Fruit fly (Drosophila melanogaster) whole organism, pupa: ENCODE results near the gene UQCR-14.

Experiments used
- CG10348 ChIP-seq: fragments of 200-800 bp; sonication (Bioruptor generic); IDR thresholded peaks from 2 replicates; pipeline ENCODE4 v1.3.6; 2022; ENCODE audit warnings: missing biosample characterization, missing genetic modification characterization
- CG12605 ChIP-seq: fragments of 200-800 bp; sonication (Bioruptor generic); IDR thresholded peaks from 2 replicates; pipeline ENCODE4 v1.3.6; 2022; ENCODE audit warnings: missing biosample characterization, missing genetic modification characterization
- CG13204 ChIP-seq: fragments of 200-800 bp; sonication (Bioruptor generic); optimal IDR thresholded peaks from 2 replicates; lab custom pipeline; 2018; ENCODE audit warnings: missing biosample characterization, mild to moderate bottlenecking, missing genetic modification characterization, moderate library complexity
- CG14655 ChIP-seq: fragments of 200-800 bp; sonication (Bioruptor generic); optimal IDR thresholded peaks from 3 replicates; lab custom pipeline; 2017; ENCODE audit warnings: mild to moderate bottlenecking, missing biosample characterization, missing genetic modification reagents, missing genetic modification characterization
- CG15710 ChIP-seq: fragments of 200-800 bp; sonication (Bioruptor generic); optimal IDR thresholded peaks from 2 replicates; lab custom pipeline; 2018; ENCODE audit warnings: missing biosample characterization, mild to moderate bottlenecking, missing genetic modification characterization, moderate library complexity
- CG17806 ChIP-seq: fragments of 200-800 bp; sonication (Bioruptor generic); optimal IDR thresholded peaks from 2 replicates; lab custom pipeline; 2018; ENCODE audit warnings: missing biosample characterization, mild to moderate bottlenecking, missing genetic modification characterization, moderate library complexity
- CG32121 ChIP-seq: fragments of 200-800 bp; sonication (Bioruptor generic); IDR thresholded peaks from 2 replicates; pipeline ENCODE4 v1.3.6; 2022; ENCODE audit warnings: missing biosample characterization, missing genetic modification characterization
- CG34367 ChIP-seq: fragments of 200-800 bp; sonication (Bioruptor generic); optimal IDR thresholded peaks from 2 replicates; lab custom pipeline; 2018; ENCODE audit warnings: missing biosample characterization, mild to moderate bottlenecking, missing genetic modification characterization
- CG4496 ChIP-seq: fragments of 200-800 bp; sonication (Bioruptor generic); IDR thresholded peaks from 3 replicates; pipeline ENCODE4 v1.3.6; 2022; ENCODE audit warnings: missing biosample characterization, missing genetic modification characterization
- CG8159 ChIP-seq: fragments of 200-800 bp; sonication (Bioruptor generic); optimal IDR thresholded peaks from 3 replicates; lab custom pipeline; 2018; ENCODE audit warnings: missing biosample characterization, mild to moderate bottlenecking, missing genetic modification characterization, moderate library complexity
- CG8301 ChIP-seq: fragments of 200-800 bp; sonication (Bioruptor generic); optimal IDR thresholded peaks from 2 replicates; lab custom pipeline; 2018; ENCODE audit warnings: missing biosample characterization, mild to moderate bottlenecking, missing genetic modification characterization
- CG9948 ChIP-seq: fragments of 200-800 bp; sonication (Bioruptor generic); optimal IDR thresholded peaks from 2 replicates; lab custom pipeline; 2018; ENCODE audit warnings: missing biosample characterization, mild to moderate bottlenecking, missing genetic modification characterization, moderate library complexity
- D1 ChIP-seq: fragments of 200-800 bp; sonication (Bioruptor generic); optimal IDR thresholded peaks from 2 replicates; lab custom pipeline; 2018; ENCODE audit warnings: missing biosample characterization, mild to moderate bottlenecking, missing genetic modification characterization, moderate library complexity
- EcR ChIP-seq: fragments of 200-800 bp; sonication (Bioruptor generic); optimal IDR thresholded peaks from 3 replicates; lab custom pipeline; 2019; ENCODE audit warnings: missing biosample characterization, missing genetic modification characterization, mild to moderate bottlenecking, moderate library complexity, missing genetic modification reagents
- Ets98B ChIP-seq: fragments of 200-800 bp; sonication (Bioruptor generic); IDR thresholded peaks from 2 replicates; pipeline ENCODE4 v1.3.6; 2022; ENCODE audit warnings: missing biosample characterization, missing genetic modification characterization
- Pif1A ChIP-seq: fragments of 200-800 bp; sonication (Bioruptor generic); optimal IDR thresholded peaks from 3 replicates; lab custom pipeline; 2016; ENCODE audit warnings: missing biosample characterization, missing genetic modification characterization
- Pif1B ChIP-seq: fragments of 200-800 bp; sonication (Bioruptor generic); optimal IDR thresholded peaks from 3 replicates; lab custom pipeline; 2016; ENCODE audit warnings: missing biosample characterization, missing genetic modification characterization
- Snoo ChIP-seq: fragments of 200-800 bp; sonication (Bioruptor generic); optimal IDR thresholded peaks from 3 replicates; lab custom pipeline; 2017; ENCODE audit warnings: missing biosample characterization, mild to moderate bottlenecking, missing genetic modification characterization, inconsistent platforms
- fd96Ca ChIP-seq: fragments of 200-800 bp; sonication (Bioruptor generic); IDR thresholded peaks from 3 replicates; pipeline ENCODE4 v1.3.6; 2022; ENCODE audit warnings: missing biosample characterization, missing genetic modification characterization
- gl ChIP-seq: fragments of 200-800 bp; sonication (Bioruptor generic); optimal IDR thresholded peaks from 2 replicates; lab custom pipeline; 2018; ENCODE audit warnings: missing biosample characterization, mild to moderate bottlenecking, missing genetic modification characterization
- rn ChIP-seq: fragments of 200-800 bp; sonication (Bioruptor generic); IDR thresholded peaks from 2 replicates; pipeline ENCODE4 v1.3.6; 2022; ENCODE audit warnings: missing biosample characterization, missing genetic modification characterization

Gene UQCR-14

dm6 chrX:16292646-16293045 lies 6.6 kb downstream of the UQCR-14 start:
- TF ChIP-seq CG10348 (no peak), CG13204 (GFP tag; lab: Kevin White, UChicago) (no peak), CG8301 (no peak), rn (GFP tag; lab: Robert Waterston, UW) (no peak), CG14655 (GFP tag; lab: Kevin White, UChicago) (no peak), CG4496 (GFP tag; lab: Robert Waterston, UW) (no peak), Ets98B (GFP tag; lab: Robert Waterston, UW) (no peak), CG9948 (no peak), D1 (tag; lab: Kevin White, UChicago) (no peak), Pif1A (GFP tag; lab: Kevin White, UChicago) (no peak), CG15710 (tag; lab: Kevin White, UChicago) (no peak), CG17806 (no peak), CG12605 (no peak), gl (tag; lab: Kevin White, UChicago) (no peak)

DNA sequence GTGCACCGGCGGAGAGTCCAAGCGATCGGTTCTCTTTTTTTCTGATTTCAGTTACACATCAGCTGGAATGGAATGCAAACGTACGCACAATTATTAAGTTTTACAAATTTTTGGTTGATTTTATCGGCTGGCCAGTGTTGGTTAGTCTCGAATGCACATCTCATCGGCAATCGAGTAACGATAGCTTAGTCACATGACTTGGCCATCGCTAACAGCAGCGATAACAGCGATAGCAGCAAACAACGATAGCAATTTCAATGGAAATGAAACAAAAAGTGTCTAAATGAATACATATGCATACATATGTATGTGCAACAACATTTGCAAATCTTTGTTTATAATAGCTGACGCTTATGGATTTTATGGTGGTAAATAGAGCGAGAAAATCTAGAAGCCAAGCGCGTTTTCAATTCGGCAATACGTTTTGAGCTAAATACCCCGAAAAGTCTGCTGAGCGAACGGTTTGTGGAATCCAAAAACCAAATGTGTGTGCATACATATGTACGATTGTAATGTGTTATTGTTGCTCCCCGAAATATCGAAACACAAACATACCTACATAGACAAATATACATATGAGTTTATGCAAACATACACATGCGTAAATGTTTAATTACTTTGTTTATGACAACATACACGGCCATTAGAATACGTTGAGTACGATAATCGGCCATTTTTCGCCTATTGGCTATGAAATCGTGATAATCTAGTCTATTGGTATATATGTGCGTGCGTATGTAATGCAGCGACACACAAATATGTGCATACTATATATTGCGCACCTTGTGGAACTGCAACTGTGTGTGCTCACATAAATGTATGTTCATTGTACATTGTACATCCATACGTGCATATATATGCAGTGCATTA lies 10.6 kb downstream of the UQCR-14 start, which contains the start of gene CG3632:
CG3632 (plus strand) TSS at position 249 of the 870 bp plus-strand sequence.
- peak; percentile 66; the same call in 2 of the 3 replicates for TF ChIP-seq CG4496 (GFP tag; lab: Robert Waterston, UW)
- peak; percentile 23 for TF ChIP-seq Pif1B (GFP tag; lab: Kevin White, UChicago)
- no peak for TF ChIP-seq D1 (tag; lab: Kevin White, UChicago)
- TF ChIP-seq CG32121: 0 out of 2 replicates have a peak, but pooled peaks have one; percentile 27
- TF ChIP-seq Pif1A (GFP tag; lab: Kevin White, UChicago): no peak
- TF ChIP-seq CG13204 (GFP tag; lab: Kevin White, UChicago): no peak

dm6 chrX:16297618-16298017 lies 11.5 kb downstream of the UQCR-14 start, which contains the start of gene ERp44:
Gene ERp44, minus strand, starts transcription at chrX:16297718.
- TF ChIP-seq CG9948 (no peak), D1 (tag; lab: Kevin White, UChicago) (no peak), CG13204 (GFP tag; lab: Kevin White, UChicago) (no peak), CG10348 (no peak), fd96Ca (GFP tag; lab: Robert Waterston, UW) (no peak), rn (GFP tag; lab: Robert Waterston, UW) (no peak), gl (tag; lab: Kevin White, UChicago) (no peak), Pif1A (GFP tag; lab: Kevin White, UChicago) (no peak), CG8301 (no peak), CG4496 (GFP tag; lab: Robert Waterston, UW) (no peak), Snoo (no peak), EcR (GFP tag; lab: Kevin White, UChicago) (no peak), Pif1B (GFP tag; lab: Kevin White, UChicago) (no peak), CG34367 (tag; lab: Kevin White, UChicago) (no peak), CG14655 (GFP tag; lab: Kevin White, UChicago) (no peak), CG15710 (tag; lab: Kevin White, UChicago) (no peak), CG8159 (tag; lab: Kevin White, UChicago) (no peak)

- TF ChIP-seq CG9948 (no peak), CG4496 (GFP tag; lab: Robert Waterston, UW) (no peak), CG13204 (GFP tag; lab: Kevin White, UChicago) (no peak), EcR (GFP tag; lab: Kevin White, UChicago) (no peak), CG10348 (no peak), CG8159 (tag; lab: Kevin White, UChicago) (no peak), Ets98B (GFP tag; lab: Robert Waterston, UW) (no peak)
These were observed 17.5 kb downstream of the UQCR-14 start, which contains the start of gene CG3679 for dm6 chrX:16303636-16304035. Gene CG3679, plus strand, starts transcription at chrX:16303870.

DNA sequence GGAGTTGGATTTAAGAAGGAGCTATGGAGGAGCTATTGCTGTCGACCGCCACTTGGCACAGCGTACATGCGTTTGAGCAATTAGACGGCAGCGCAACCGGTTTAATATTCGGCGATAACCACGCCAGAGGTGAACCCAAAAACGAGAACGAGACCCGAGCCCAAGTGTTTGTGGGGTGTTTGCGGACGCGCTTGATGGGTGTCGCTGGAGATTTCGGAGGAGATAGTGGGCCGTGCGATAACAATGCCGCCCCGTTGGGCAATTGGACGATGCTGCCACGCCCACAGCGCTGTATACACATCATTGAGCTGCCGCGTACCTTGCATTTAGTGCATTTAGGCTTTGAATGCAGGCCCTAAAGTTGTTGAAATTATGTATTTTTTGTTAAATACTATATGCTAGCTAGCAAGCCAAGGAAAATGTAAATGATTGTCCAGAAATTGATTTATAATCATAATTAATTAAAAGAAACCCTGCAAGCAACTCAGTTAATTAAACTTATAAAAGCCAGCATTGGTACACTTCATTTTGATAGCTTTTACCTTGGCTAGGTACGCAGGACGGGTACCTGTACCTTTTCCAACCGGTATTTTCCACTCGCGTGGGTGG lies 22.3 kb downstream of the UQCR-14 start, which contains the start of gene Had1:
Had1 (minus strand) TSS at position 358 of the 609 bp plus-strand sequence.
- TF ChIP-seq Ets98B (GFP tag; lab: Robert Waterston, UW) (no peak), CG4496 (GFP tag; lab: Robert Waterston, UW) (0 out of 3 replicates have a peak, but pooled peaks have one; percentile 7)
- TF ChIP-seq, all 21 proteins: peak for 1

dm6 chrX:16308953-16309352 lies 22.9 kb downstream of the UQCR-14 start:
- no peak for TF ChIP-seq Snoo
- no peak for TF ChIP-seq Pif1A (GFP tag; lab: Kevin White, UChicago)
- TF ChIP-seq EcR (GFP tag; lab: Kevin White, UChicago): no peak
- no peak for TF ChIP-seq CG17806
- no peak for TF ChIP-seq CG34367 (tag; lab: Kevin White, UChicago)
- no peak for TF ChIP-seq CG8159 (tag; lab: Kevin White, UChicago)
- no peak for TF ChIP-seq CG12605
- TF ChIP-seq Ets98B (GFP tag; lab: Robert Waterston, UW): no peak
- TF ChIP-seq CG32121: no peak
- no peak for TF ChIP-seq CG14655 (GFP tag; lab: Kevin White, UChicago)
- TF ChIP-seq CG10348: no peak
